Worm (Caenorhabditis elegans) whole organism, dauer: ENCODE measurements around the gene chil-13.
"Not testable (repeated sequence)": the region's sequence is repeated elsewhere in the genome, so short reads cannot be mapped to it uniquely, and the experiment has no call there.

ENCODE experiments used
- unc-62 ChIP-seq: sonication (generic microtip); optimal IDR thresholded peaks from 2 replicates; lab custom pipeline; 2017; ENCODE audit warnings: missing biosample characterization, missing genetic modification reagents, missing genetic modification characterization

The chil-13 gene

DNA sequence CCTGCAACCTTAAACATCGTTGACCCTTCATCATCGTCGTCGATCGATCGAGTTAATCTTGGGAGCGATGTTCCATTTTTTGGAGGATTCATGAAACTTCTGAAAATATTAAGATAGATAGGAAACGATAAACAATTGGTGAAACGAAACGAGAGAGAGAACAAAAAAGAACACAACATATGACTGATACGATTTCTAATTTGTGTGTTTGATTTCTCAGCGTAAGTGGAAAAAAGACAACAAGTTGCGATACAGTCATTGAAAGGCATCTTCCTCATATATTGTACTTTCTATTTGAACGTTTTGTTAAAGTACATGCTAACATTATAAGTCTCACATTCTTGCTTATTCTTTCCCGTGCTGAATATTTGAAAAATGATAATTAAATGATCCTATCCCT is 14.0 kb upstream of the chil-13 start, which contains the start of gene R09D1.12:
Gene R09D1.12 (minus strand): TSS at position 101 of the 400 bp plus-strand sequence.
- TF ChIP-seq unc-62: not testable (repeated sequence)

ce11 chrII:9447965-9448364 is 9.8 kb upstream of the chil-13 start, which contains the start of gene chil-18:
Gene chil-18, plus strand, starts transcription at chrII:9448265.
- TF ChIP-seq unc-62: no peak

ce11 chrII:9445368-9445767 is 7.2 kb upstream of the chil-13 start, which contains the start of gene R09D1.13:
Gene R09D1.13, minus strand, starts transcription at chrII:9445468.
- no peak for TF ChIP-seq unc-62

DNA sequence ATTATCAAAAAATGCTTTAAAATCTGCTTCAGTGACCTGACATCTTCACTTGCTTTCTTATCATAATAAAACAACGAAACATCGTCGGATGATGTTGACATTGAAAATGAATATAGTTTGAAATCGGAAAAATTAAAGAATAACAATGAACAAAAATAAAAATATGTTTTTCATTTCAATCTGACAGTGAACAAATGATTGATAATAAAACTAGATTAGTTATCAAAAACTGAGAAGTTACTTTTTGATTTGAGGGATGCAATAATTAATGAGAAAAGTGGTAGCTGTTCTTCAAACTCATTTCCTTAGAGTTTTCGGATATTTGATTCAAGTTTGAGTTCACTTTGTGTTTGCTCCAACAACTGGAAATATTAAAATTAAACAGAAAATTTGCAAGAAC is 5.4 kb upstream of the chil-13 start, which contains the start of gene chil-15:
Gene chil-15 (minus strand): TSS at position 101 of the 400 bp plus-strand sequence.
- TF ChIP-seq unc-62: no peak

DNA sequence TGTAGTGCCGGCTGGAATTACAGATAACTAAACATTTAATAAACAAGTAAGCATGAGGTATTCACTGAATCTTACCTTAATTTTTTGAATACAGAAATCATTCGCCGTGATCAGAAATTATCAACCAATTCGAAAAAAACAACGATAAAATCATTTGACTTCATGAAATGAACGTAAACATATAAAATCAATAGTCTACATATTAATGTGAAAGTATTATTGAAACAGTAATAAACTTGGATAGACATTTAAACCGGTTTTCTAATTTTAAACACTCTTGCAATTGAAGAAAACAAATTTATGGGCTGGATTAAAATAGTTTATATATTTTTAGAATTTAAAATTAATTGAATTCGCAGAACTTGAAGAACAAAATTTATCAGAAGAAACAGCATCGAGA is 3.7 kb upstream of the chil-13 start, which contains the start of gene chil-16:
Gene chil-16 (minus strand): TSS at position 101 of the 400 bp plus-strand sequence.
- TF ChIP-seq unc-62: no peak

DNA sequence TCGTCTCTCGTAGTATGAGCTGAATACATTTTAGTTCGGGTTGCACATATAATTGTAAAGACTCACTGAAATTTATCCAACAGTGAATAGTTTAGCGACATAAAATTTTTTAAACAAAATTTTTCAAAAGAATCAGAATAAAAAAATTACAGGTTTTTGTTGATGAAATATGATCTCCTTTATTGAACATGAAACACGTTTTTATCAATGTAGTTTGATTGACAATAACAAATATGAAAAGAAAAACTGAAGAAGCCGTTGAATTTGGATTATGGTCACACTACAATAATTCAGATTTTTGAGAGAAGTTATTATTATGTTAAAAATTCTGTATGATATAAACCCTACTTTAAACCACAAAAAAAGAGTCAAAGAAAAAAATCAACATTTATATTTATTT is 1.9 kb upstream of the chil-13 start, which contains the start of gene chil-17:
Gene chil-17 (minus strand): TSS at position 101 of the 400 bp plus-strand sequence.
- no peak for TF ChIP-seq unc-62

DNA sequence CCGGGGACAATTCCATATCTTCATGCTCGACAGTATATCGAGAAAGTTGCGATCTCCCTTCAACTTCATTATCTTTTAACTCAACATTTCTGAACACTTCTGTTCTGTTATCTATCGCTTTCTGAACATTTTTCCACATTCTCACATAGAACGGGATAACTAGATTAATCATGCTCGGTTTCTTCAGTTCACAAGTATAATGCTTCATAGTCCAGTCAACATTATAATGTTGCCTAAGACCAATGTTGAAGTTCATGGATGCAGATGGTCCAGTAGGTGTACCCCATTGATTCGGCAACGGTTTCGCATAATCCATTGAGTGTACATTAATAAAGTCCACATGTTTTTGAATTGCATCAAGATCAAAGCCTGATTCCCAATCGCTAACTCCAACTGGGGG is 726 bp upstream of the chil-13 start:
- TF ChIP-seq unc-62: no peak

DNA sequence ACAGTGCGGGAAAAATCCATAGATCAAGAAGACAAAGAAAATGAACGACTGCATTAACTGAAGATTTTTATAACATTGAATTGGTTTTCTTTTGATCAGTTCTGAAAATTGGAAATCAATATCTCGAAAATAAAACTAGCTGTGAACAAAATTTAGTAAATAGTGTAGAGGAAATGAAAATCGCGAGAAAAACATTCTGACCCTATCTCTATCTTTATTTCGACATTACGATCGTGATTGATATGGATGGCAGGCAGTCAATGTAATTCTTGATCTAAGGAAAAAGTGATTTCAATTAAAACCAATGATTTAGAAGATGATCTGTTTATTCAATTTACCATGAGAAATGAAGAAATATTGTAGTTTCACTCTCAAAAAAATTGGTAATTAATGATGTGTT is 2.1 kb downstream of the chil-13 start, which contains the start of gene kin-16:
Gene kin-16 (minus strand): TSS at position 101 of the 400 bp plus-strand sequence.
- TF ChIP-seq unc-62: no peak

- no peak for TF ChIP-seq unc-62
Observed at ce11 chrII:9433609-9434008, 4.5 kb downstream of the chil-13 start, which contains the start of gene kin-15. Gene kin-15, minus strand, starts transcription at chrII:9433709.

DNA sequence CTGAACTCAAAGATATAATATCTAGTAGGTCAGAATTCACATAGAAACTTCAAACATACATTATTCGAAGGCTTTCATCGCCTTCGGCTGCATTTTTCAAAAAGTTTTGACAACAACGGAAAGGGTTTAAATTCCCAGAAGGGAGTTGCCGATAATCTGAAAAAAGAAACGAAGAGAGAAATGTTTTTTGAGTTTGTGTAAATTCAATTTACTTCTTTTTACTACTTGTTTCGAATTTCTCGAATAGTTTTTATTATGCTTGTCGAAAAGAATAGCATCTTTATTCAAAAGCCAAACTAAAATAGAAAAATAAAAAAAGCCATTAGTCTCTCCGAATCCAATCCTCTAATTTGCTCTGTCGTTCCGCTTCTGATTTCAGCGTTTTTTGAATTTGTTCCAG is 7.0 kb downstream of the chil-13 start:
- no peak for TF ChIP-seq unc-62

DNA sequence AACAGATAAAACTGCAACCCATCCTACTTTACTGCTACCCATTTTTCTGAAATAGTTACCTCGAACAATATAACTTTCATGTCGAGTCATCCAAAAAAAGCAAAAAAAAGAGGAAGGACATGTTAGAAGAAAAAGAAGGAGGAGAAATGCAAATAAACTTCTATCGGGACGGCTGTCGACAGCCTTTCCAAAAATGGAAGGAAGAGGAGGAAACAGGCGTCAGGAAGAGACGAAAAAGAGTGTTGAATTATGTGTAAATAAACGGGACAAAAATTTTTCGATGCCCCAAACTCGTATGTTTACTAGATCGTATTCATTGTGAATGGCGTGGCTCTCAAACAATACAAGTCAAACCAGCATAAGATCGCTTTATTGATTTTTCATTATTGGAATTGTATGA is 10.5 kb downstream of the chil-13 start, which contains the start of gene M176.5:
Gene M176.5 (minus strand): TSS at position 101 of the 400 bp plus-strand sequence.
- TF ChIP-seq unc-62: no peak

- no peak for TF ChIP-seq unc-62
Observed at ce11 chrII:9426076-9426475, 12.1 kb downstream of the chil-13 start, which contains the start of gene M176.10. Gene M176.10, minus strand, starts transcription at chrII:9426176.

- no peak for TF ChIP-seq unc-62
Observed at ce11 chrII:9421969-9422368, 16.2 kb downstream of the chil-13 start, which contains the start of gene M176.11. Gene M176.11, plus strand, starts transcription at chrII:9422269.

DNA sequence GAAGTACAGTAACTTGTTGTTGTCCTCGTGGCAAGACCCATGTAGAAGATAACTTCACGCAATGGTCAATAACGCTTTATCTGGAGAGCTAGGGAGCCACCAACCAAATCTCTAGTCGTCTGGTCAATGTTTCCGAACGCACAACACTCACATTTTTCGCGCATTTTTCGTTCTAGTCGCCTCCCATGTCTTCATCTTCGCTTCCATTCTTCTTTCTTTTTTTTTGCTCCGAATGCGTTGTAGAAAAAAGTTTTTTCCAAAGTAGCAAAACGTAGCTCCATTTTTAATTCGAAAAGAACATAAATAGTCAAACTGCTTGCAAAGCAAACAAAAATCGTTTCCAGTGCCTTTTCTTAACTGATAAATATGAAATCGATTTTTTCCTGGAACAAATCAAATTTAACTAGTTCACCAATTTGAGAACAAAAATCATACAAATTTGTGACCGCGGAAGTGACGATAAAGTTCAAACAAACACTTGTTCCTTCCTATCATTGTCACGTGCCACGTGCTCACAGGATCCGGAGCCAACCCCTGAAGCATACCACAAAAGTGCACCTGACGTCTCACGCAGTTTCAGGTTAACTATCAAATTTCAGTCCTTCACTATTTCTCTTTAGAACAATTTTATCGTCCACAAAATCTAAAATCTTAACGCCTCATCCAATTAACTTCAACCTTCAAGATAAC is 19.1 kb downstream of the chil-13 start:
- TF ChIP-seq unc-62: no peak

ce11 chrII:9418065-9418567 is 20.0 kb downstream of the chil-13 start, which contains the start of the genes M176.4 and M176.16:
Gene M176.4, plus strand, starts transcription at chrII:9418365.
Gene M176.16, plus strand, starts transcription at chrII:9418517.
- no peak for TF ChIP-seq unc-62

DNA sequence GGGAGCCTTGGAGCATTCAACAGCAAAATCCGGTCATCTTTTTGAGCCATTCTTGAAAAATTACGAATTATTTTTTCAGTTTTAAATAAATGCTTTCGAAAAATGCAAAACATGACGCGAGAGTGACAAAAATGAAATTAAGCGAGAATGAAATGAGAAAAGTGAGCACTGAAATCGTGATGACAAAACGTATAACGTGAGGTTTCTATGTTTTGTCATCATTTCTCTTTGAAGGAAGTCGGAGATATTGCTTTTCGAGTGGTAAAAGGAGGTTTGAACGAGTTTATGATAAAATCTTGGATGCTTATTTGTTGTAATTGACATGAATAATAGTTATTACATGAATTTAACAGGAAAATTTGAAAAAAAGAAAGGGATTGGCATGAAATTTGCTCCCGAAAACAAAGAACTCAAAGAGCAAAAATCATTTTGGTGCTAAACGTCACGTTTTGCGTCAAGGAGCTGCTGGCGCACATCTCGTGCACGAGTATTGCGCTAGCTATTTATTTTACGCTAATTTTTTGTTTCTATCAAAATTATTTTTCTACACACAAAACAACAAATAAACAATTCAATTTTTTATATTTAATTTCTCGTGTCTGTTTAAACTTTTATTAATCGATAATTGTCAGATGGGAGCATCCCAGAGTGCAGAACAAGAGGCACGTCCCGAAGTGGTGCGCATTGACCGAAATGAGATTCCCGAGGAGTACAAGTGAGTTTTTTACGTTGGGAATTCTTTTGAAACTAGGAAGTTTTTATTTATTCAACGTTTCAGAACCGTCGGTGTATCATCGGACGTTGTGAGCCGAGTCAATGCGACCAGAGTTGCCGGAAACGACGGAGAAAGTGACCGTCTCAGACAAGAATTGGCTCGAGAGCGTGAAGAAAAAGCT is 21.5 kb downstream of the chil-13 start, which contains the start of the genes gss-1 and chch-3:
Gene gss-1 (minus strand): TSS at position 51 of the 896 bp plus-strand sequence.
Gene chch-3 (plus strand): TSS at position 633 of the 896 bp plus-strand sequence.
- TF ChIP-seq unc-62: no peak
